Worm (Caenorhabditis elegans) whole organism, mixed stage, embryonic: ENCODE results near the gene npp-5.

Source experiments
- ceh-43 ChIP-seq: fragments of 200-800 bp; sonication (Bioruptor generic); optimal IDR thresholded peaks from 2 replicates; lab custom pipeline; 2018; ENCODE audit warnings: mild to moderate bottlenecking, missing genetic modification characterization, moderate library complexity, missing compliant biosample characterization
- ceh-83 ChIP-seq: fragments of 200-800 bp; sonication (Bioruptor generic); optimal IDR thresholded peaks from 2 replicates; lab custom pipeline; 2018; ENCODE audit warnings: mild to moderate bottlenecking, missing genetic modification characterization, missing compliant biosample characterization
- elt-3 ChIP-seq: fragments of 150-350 bp; optimal IDR thresholded peaks from 2 replicates; lab custom pipeline; 2014; ENCODE audit warnings: missing biosample characterization, missing genetic modification characterization
- mep-1 ChIP-seq: fragments of 150-350 bp; optimal IDR thresholded peaks from 2 replicates; lab custom pipeline; 2017; ENCODE audit warnings: missing biosample characterization, missing genetic modification reagents, missing genetic modification characterization, inconsistent platforms
- nhr-237 ChIP-seq: fragments of 150-350 bp; optimal IDR thresholded peaks from 2 replicates; lab custom pipeline; 2014; ENCODE audit warnings: missing biosample characterization, missing genetic modification characterization
- unc-62 ChIP-seq: fragments of 150-350 bp; optimal IDR thresholded peaks from 2 replicates; lab custom pipeline; 2014; ENCODE audit warnings: missing biosample characterization, missing genetic modification reagents, missing genetic modification characterization
- ztf-11 ChIP-seq: fragments of 150-350 bp; optimal IDR thresholded peaks from 2 replicates; lab custom pipeline; 2014; ENCODE audit warnings: missing biosample characterization, missing genetic modification characterization

DNA sequence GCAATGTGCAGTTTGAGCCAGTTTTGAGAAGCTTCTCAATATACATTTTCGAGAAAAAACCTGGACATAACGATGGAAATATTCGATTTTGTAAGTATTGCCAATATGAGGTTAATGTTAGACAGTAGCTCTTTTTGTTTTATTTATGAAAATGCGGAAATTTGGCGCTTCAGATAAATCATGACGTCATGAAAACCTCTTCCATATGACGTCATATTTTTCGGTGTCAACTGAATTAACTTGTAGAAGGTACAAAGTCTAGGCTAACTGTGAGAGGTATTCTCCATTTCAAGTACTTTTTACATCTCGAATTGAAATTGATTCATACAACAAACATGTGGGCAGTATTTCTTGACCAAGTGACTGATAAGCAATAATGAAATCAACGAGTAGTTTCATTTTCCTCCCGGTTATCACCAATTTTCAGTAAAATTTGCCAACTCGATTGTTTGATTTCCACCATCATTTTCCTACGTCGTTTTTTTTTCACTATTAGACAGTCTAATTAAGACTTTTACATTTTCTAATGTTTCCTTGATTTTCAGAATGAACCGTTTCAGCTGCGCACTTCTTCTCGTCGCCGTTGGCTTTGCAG lies 28.3 kb downstream of the npp-5 start, which contains the start of gene F54D5.3:
- TF ChIP-seq unc-62 (no peak), nhr-237 (tag; lab: Kevin White, UChicago) (no peak), ceh-43 (no peak), elt-3 (tag; lab: Kevin White, UChicago) (no peak), ztf-11 (no peak), ceh-83 (GFP tag; lab: Kevin White, UChicago) (no peak), mep-1 (tag; lab: Kevin White, UChicago) (no peak)
